Fruit fly (Drosophila melanogaster) whole organism, embryonic: ENCODE measurements around the gene CG9706.
A peak's percentile ranks its signal among the peaks of the same experiment; 100 is the strongest.

Source experiments
- CG10959 ChIP-seq: fragments of 200-800 bp; sonication (Bioruptor generic); IDR thresholded peaks from 2 replicates; pipeline ENCODE4 v1.3.6; 2022; ENCODE audit warnings: missing biosample characterization, missing genetic modification characterization
- CG13123 ChIP-seq: fragments of 200-800 bp; sonication (Bioruptor generic); optimal IDR thresholded peaks from 2 replicates; lab custom pipeline; 2016; ENCODE audit warnings: missing biosample characterization, missing genetic modification characterization
- CG17328 ChIP-seq: fragments of 200-800 bp; sonication (Bioruptor generic); IDR thresholded peaks from 2 replicates; pipeline ENCODE4 v1.3.6; 2022; ENCODE audit warnings: missing biosample characterization, missing genetic modification characterization
- CG1832 ChIP-seq: fragments of 200-800 bp; sonication (Bioruptor generic); optimal IDR thresholded peaks from 2 replicates; lab custom pipeline; 2017; ENCODE audit warnings: missing biosample characterization, mild to moderate bottlenecking, missing genetic modification characterization, inconsistent platforms
- CG2129 ChIP-seq: fragments of 200-800 bp; sonication (Bioruptor generic); IDR thresholded peaks from 2 replicates; pipeline ENCODE4 v1.3.6; 2022; ENCODE audit warnings: missing biosample characterization, missing genetic modification characterization; ENCODE audit not compliant: partially characterized antibody
- CG31224 ChIP-seq: fragments of 200-800 bp; sonication (Bioruptor generic); IDR thresholded peaks from 2 replicates; pipeline ENCODE4 v1.3.6; 2022; ENCODE audit warnings: missing biosample characterization, missing genetic modification characterization
- CG32532 ChIP-seq: fragments of 200-800 bp; sonication (Bioruptor generic); IDR thresholded peaks from 2 replicates; pipeline ENCODE4 v1.3.6; 2022; ENCODE audit warnings: missing biosample characterization, missing genetic modification characterization
- CG4328 ChIP-seq: fragments of 200-800 bp; sonication (Bioruptor generic); optimal IDR thresholded peaks from 3 replicates; lab custom pipeline; 2017; ENCODE audit warnings: missing biosample characterization, missing genetic modification reagents, missing genetic modification characterization
- CG4404 ChIP-seq: fragments of 200-800 bp; sonication (Bioruptor generic); IDR thresholded peaks from 2 replicates; pipeline ENCODE4 v1.3.6; 2022; ENCODE audit warnings: missing biosample characterization, missing genetic modification characterization
- CG8290 ChIP-seq, 3 experiments: fragments of 200-800 bp; sonication (Bioruptor generic); optimal IDR thresholded peaks; 2 replicates each; lab custom pipeline; 2016 to 2019; ENCODE audit warnings: missing biosample characterization in 3 of 3, missing genetic modification characterization in 3 of 3, mild to moderate bottlenecking in 2 of 3, moderate library complexity in 1 of 3
- Camta ChIP-seq: fragments of 200-800 bp; sonication (Bioruptor generic); optimal IDR thresholded peaks from 2 replicates; lab custom pipeline; 2016; ENCODE audit warnings: missing biosample characterization, missing genetic modification characterization
- HHEX ChIP-seq: fragments of 200-800 bp; sonication (Bioruptor generic); optimal IDR thresholded peaks from 3 replicates; lab custom pipeline; 2017; ENCODE audit warnings: missing biosample characterization, mild to moderate bottlenecking, missing genetic modification characterization, missing genetic modification reagents
- HLH3B ChIP-seq: fragments of 200-800 bp; sonication (Bioruptor generic); IDR thresholded peaks from 2 replicates; pipeline ENCODE4 v1.3.6; 2022; ENCODE audit warnings: missing biosample characterization, missing genetic modification characterization
- Mad ChIP-seq: fragments of 200-800 bp; sonication (Bioruptor generic); optimal IDR thresholded peaks from 2 replicates; lab custom pipeline; 2016; ENCODE audit warnings: missing biosample characterization, missing genetic modification characterization
- Med ChIP-seq: fragments of 200-800 bp; sonication (Bioruptor generic); peaks from one replicate; lab custom pipeline; 2016; ENCODE audit warnings: missing biosample characterization, missing genetic modification characterization, mild to moderate bottlenecking, inconsistent platforms, moderate library complexity
- Mes4 ChIP-seq: fragments of 200-800 bp; sonication (Bioruptor generic); optimal IDR thresholded peaks from 2 replicates; lab custom pipeline; 2016; ENCODE audit warnings: missing biosample characterization, missing genetic modification characterization
- Nf-YA ChIP-seq: fragments of 200-800 bp; sonication (Bioruptor generic); IDR thresholded peaks from 2 replicates; pipeline ENCODE4 v1.3.6; 2022; ENCODE audit warnings: missing biosample characterization, missing genetic modification characterization
- Oli ChIP-seq: fragments of 200-800 bp; sonication (Bioruptor generic); optimal IDR thresholded peaks from 2 replicates; lab custom pipeline; 2018; ENCODE audit warnings: missing biosample characterization, mild to moderate bottlenecking, missing genetic modification characterization, moderate library complexity
- Opbp ChIP-seq: fragments of 200-800 bp; sonication (Bioruptor generic); IDR thresholded peaks from 3 replicates; pipeline ENCODE4 v1.3.6; 2022; ENCODE audit warnings: missing biosample characterization, missing genetic modification characterization; ENCODE audit not compliant: partially characterized antibody
- Optix ChIP-seq: fragments of 200-800 bp; sonication (Bioruptor generic); IDR thresholded peaks from 3 replicates; pipeline ENCODE4 v1.3.6; 2022; ENCODE audit warnings: missing biosample characterization, missing genetic modification characterization
- Pdp1 ChIP-seq, 2 experiments: fragments of 200-800 bp; sonication (Bioruptor generic); optimal IDR thresholded peaks; 3 replicates each; lab custom pipeline; 2016; ENCODE audit warnings: missing biosample characterization in 2 of 2, missing genetic modification characterization in 2 of 2, mild to moderate bottlenecking in 1 of 2, moderate library complexity in 1 of 2
- Ravus ChIP-seq: fragments of 200-800 bp; sonication (Bioruptor generic); IDR thresholded peaks from 2 replicates; pipeline ENCODE4 v1.3.6; 2022; ENCODE audit warnings: missing biosample characterization, missing genetic modification characterization
- Sox100B ChIP-seq: fragments of 200-800 bp; sonication (Bioruptor generic); optimal IDR thresholded peaks from 3 replicates; lab custom pipeline; 2018; ENCODE audit warnings: missing biosample characterization, mild to moderate bottlenecking, missing genetic modification characterization
- btn ChIP-seq: fragments of 200-800 bp; sonication (Bioruptor generic); optimal IDR thresholded peaks from 2 replicates; lab custom pipeline; 2016; ENCODE audit warnings: missing biosample characterization, missing genetic modification characterization
- cato ChIP-seq: fragments of 200-800 bp; sonication (Bioruptor generic); optimal IDR thresholded peaks from 2 replicates; lab custom pipeline; 2016; ENCODE audit warnings: missing biosample characterization, missing genetic modification characterization, borderline replicate concordance
- chinmo ChIP-seq: fragments of 200-800 bp; sonication (Bioruptor generic); IDR thresholded peaks from 4 replicates; pipeline ENCODE4 v1.3.6; 2022; ENCODE audit warnings: missing biosample characterization, missing genetic modification characterization; ENCODE audit not compliant: partially characterized antibody
- ci ChIP-seq: fragments of 200-800 bp; sonication (Bioruptor generic); IDR thresholded peaks from 3 replicates; pipeline ENCODE4 v1.3.6; 2022; ENCODE audit warnings: missing biosample characterization, missing genetic modification characterization
- crol ChIP-seq: fragments of 200-800 bp; sonication (Bioruptor generic); IDR thresholded peaks from 2 replicates; pipeline ENCODE4 v1.3.6; 2022; ENCODE audit warnings: missing biosample characterization, missing genetic modification characterization
- fd64A ChIP-seq: fragments of 200-800 bp; sonication (Bioruptor generic); optimal IDR thresholded peaks from 3 replicates; lab custom pipeline; 2018; ENCODE audit warnings: missing biosample characterization, mild to moderate bottlenecking, missing genetic modification characterization
- gcm ChIP-seq: fragments of 200-800 bp; sonication (Bioruptor generic); optimal IDR thresholded peaks from 2 replicates; lab custom pipeline; 2019; ENCODE audit warnings: missing biosample characterization, mild to moderate bottlenecking, missing genetic modification characterization, moderate library complexity
- grn ChIP-seq: fragments of 200-800 bp; sonication (Bioruptor generic); optimal IDR thresholded peaks from 3 replicates; lab custom pipeline; 2017; ENCODE audit warnings: missing biosample characterization, missing genetic modification characterization
- mirr ChIP-seq: fragments of 200-800 bp; sonication (Bioruptor generic); optimal IDR thresholded peaks from 3 replicates; lab custom pipeline; 2018; ENCODE audit warnings: missing biosample characterization, mild to moderate bottlenecking, missing genetic modification characterization
- otp ChIP-seq: fragments of 200-800 bp; sonication (Bioruptor generic); IDR thresholded peaks from 3 replicates; pipeline ENCODE4, ENCODE4 v1.3.6; 2022; ENCODE audit warnings: missing biosample characterization, missing genetic modification characterization
- sens ChIP-seq: fragments of 200-800 bp; sonication (Bioruptor generic); peaks from one replicate; lab custom pipeline; 2016; ENCODE audit warnings: missing biosample characterization, missing genetic modification characterization
- so ChIP-seq: fragments of 200-800 bp; sonication (Bioruptor generic); IDR thresholded peaks from 3 replicates; pipeline ENCODE4 v1.3.6; 2022; ENCODE audit warnings: missing biosample characterization, missing genetic modification characterization
- sug ChIP-seq: fragments of 200-800 bp; optimal IDR thresholded peaks from 2 replicates; lab custom pipeline; 2019; ENCODE audit warnings: missing biosample characterization, mild to moderate bottlenecking, missing genetic modification characterization, moderate library complexity
- tin ChIP-seq: fragments of 200-800 bp; sonication (Bioruptor generic); optimal IDR thresholded peaks from 3 replicates; lab custom pipeline; 2016; ENCODE audit warnings: missing biosample characterization, missing genetic modification characterization
- zfh1 ChIP-seq: fragments of 200-800 bp; sonication (Bioruptor generic); IDR thresholded peaks from 3 replicates; pipeline ENCODE4 v1.3.6; 2022; ENCODE audit warnings: missing biosample characterization, missing genetic modification characterization

The CG9706 gene

dm6 chr3L:16803708-16804350 is 21.0 kb downstream of the CG9706 start (continued):
- TF ChIP-seq Oli (tag; lab: Kevin White, UChicago) (peak; percentile 16), CG32532 (GFP tag; lab: Robert Waterston, UW) (peak; percentile 45; the same call in 1 of the 2 replicates), cato (GFP tag; lab: Kevin White, UChicago) (no peak), Mes4 (GFP tag; lab: Kevin White, UChicago) (no peak), CG13123 (no peak), Camta (GFP tag; lab: Kevin White, UChicago) (no peak), sug (tag; lab: Kevin White, UChicago) (peak; percentile 96), Sox100B (GFP tag; lab: Kevin White, UChicago) (peak; percentile 71), CG2129 (GFP tag; lab: Robert Waterston, UW) (no peak), gcm (peak; percentile 38), CG31224 (GFP tag; lab: Robert Waterston, UW) (no peak)

- TF ChIP-seq zfh1 (GFP tag; lab: Robert Waterston, UW) (no peak), ci (GFP tag; lab: Robert Waterston, UW) (peak; percentile 47; the same call in 1 of the 3 replicates), CG1832 (GFP tag; lab: Kevin White, UChicago) (no peak), HHEX (GFP tag; lab: Kevin White, UChicago) (peak; percentile 3), sens (peak; percentile 49), Opbp (GFP tag; lab: Robert Waterston, UW) (0 out of 3 replicates have a peak, but pooled peaks have one; percentile 6), CG10959 (GFP tag; lab: Robert Waterston, UW) (0 out of 2 replicates have a peak, but pooled peaks have one; percentile 13), CG8290 (GFP tag; optimal IDR thresholded peaks at IDR 0.05; lab: Kevin White, UChicago) (no peak), CG8290 (tag; optimal IDR thresholded peaks at IDR 0.05; lab: Kevin White, UChicago) (peak in 1 of 2 experiments; percentile 6), Nf-YA (GFP tag; lab: Robert Waterston, UW) (no peak), chinmo (GFP tag; lab: Robert Waterston, UW) (0 out of 4 replicates have a peak, but pooled peaks have one; percentile 53), Pdp1 (GFP tag; optimal IDR thresholded peaks at IDR 0.05; lab: Kevin White, UChicago) (peak in 1 of 2 experiments; percentile 69), mirr (GFP tag; lab: Kevin White, UChicago) (peak; percentile 5), Mad (GFP tag; lab: Kevin White, UChicago) (no peak), Med (GFP tag; lab: Kevin White, UChicago) (peak; percentile 50), grn (GFP tag; lab: Kevin White, UChicago) (no peak), Optix (0 out of 3 replicates have a peak, but pooled peaks have one; percentile 38), btn (no peak), CG4404 (no peak), CG4328 (GFP tag; lab: Kevin White, UChicago) (no peak), otp (GFP tag; lab: Robert Waterston, UW) (0 out of 3 replicates have a peak, but pooled peaks have one; percentile 59), fd64A (GFP tag; lab: Kevin White, UChicago) (no peak), so (GFP tag; lab: Robert Waterston, UW) (0 out of 3 replicates have a peak, but pooled peaks have one; percentile 21), crol (GFP tag; lab: Robert Waterston, UW) (peak; percentile 76), tin (no peak), Ravus (GFP tag; lab: Robert Waterston, UW) (no peak), HLH3B (peak; percentile 20; the same call in 1 of the 2 replicates), CG17328 (GFP tag; lab: Robert Waterston, UW) (0 out of 2 replicates have a peak, but pooled peaks have one; percentile 19)
These were observed 21.8 kb downstream of the CG9706 start, which contains the start of gene nudC for dm6 chr3L:16804627-16805026. Gene nudC (plus strand): TSS chr3L:16804994.
